Worm (Caenorhabditis elegans) whole organism, L4 larva: ENCODE results near the gene str-169.

Experiments
- R02D3.7 ChIP-seq: fragments of 150-350 bp; sonication (generic microtip); optimal IDR thresholded peaks from 3 replicates; lab custom pipeline; 2014; ENCODE audit warnings: missing biosample characterization, missing genetic modification characterization
- Y75B8A.6 ChIP-seq: fragments of 200-800 bp; sonication (Bioruptor generic); IDR thresholded peaks from 2 replicates; pipeline ENCODE4 v1.3.6; 2022; ENCODE audit warnings: missing genetic modification reagents, missing genetic modification characterization, missing compliant biosample characterization
- ama-1 ChIP-seq: fragments of 150-350 bp; optimal IDR thresholded peaks from 2 replicates; lab custom pipeline; 2014; ENCODE audit warnings: inconsistent platforms, mixed read lengths
- ceh-82 ChIP-seq: sonication (generic microtip); optimal IDR thresholded peaks from 2 replicates; lab custom pipeline; 2017; ENCODE audit warnings: missing biosample characterization, missing genetic modification characterization
- ces-1 ChIP-seq: fragments of 150-350 bp; sonication (generic microtip); optimal IDR thresholded peaks from 4 replicates; lab custom pipeline; 2014; ENCODE audit warnings: missing biosample characterization, missing genetic modification reagents, missing genetic modification characterization
- dve-1 ChIP-seq: sonication (generic microtip); optimal IDR thresholded peaks from 2 replicates; lab custom pipeline; 2017; ENCODE audit warnings: antibody characterized with exemption, mild to moderate bottlenecking, missing genetic modification characterization, missing compliant biosample characterization; ENCODE audit not compliant: insufficient read depth
- lin-39 ChIP-seq: fragments of 150-350 bp; optimal IDR thresholded peaks from 2 replicates; lab custom pipeline; 2014; ENCODE audit warnings: missing biosample characterization, missing genetic modification reagents, missing genetic modification characterization
- pqm-1 ChIP-seq: sonication (generic microtip); optimal IDR thresholded peaks from 2 replicates; lab custom pipeline; 2017; ENCODE audit warnings: missing biosample characterization, missing genetic modification characterization
- snpc-4 ChIP-seq: fragments of 150-350 bp; optimal IDR thresholded peaks from 2 replicates; lab custom pipeline; 2014; ENCODE audit warnings: missing biosample characterization, missing genetic modification characterization
- ztf-7 ChIP-seq: fragments of 150-350 bp; optimal IDR thresholded peaks from 2 replicates; lab custom pipeline; 2014; ENCODE audit warnings: missing biosample characterization, missing genetic modification characterization

- TF ChIP-seq lin-39 (tag; lab: Kevin White, UChicago) (no peak), pqm-1 (tag; lab: Kevin White, UChicago) (no peak), Y75B8A.6 (GFP tag; lab: Robert Waterston, UW) (no peak), ceh-82 (tag; lab: Kevin White, UChicago) (no peak), snpc-4 (no peak), dve-1 (tag; lab: Kevin White, UChicago) (no peak), ama-1 (lab: Kevin White, UChicago) (no peak), ztf-7 (tag; lab: Kevin White, UChicago) (no peak), R02D3.7 (tag; lab: Kevin White, UChicago) (no peak), ces-1 (GFP tag; lab: Kevin White, UChicago) (no peak)
Observed at ce11 chrIV:4915689-4916088, 30.2 kb upstream of the str-169 start, which contains the start of gene str-155.
